Worm (Caenorhabditis elegans) whole organism, L4/young adult: Measurements from ENCODE around the gene best-16.

ENCODE experiments used
- dao-5 ChIP-seq: sonication (generic microtip); optimal IDR thresholded peaks from 2 replicates; lab custom pipeline; 2016; ENCODE audit warnings: missing genotype, missing genetic modification characterization, moderate library complexity, missing compliant biosample characterization
- him-1 ChIP-seq: sonication (generic microtip); optimal IDR thresholded peaks from 2 replicates; lab custom pipeline; 2016; ENCODE audit warnings: missing genotype, missing genetic modification reagents, missing genetic modification characterization, missing compliant biosample characterization

DNA sequence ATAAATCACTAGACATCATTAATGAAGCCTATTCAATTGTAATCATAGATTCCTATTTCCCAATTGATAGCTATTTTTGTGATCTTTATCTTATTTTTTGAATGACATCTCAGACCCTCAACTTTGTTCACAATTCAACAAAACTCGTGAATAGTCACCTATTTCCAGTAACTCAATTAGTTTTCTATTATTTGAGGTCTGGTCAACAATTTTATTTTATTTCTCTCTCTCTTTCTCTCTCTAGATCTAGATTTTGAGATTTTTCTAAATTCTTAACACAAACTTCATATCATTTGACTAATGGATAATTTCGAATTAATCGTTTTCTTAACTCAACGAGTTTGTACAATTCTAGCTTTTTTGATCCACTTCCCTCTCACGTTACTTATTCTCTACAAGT lies 22.1 kb downstream of the best-16 start, which contains the start of gene str-1:
- TF ChIP-seq him-1 (tag; lab: Kevin White, UChicago) (no peak), dao-5 (tag; lab: Kevin White, UChicago) (no peak)
